Worm (Caenorhabditis elegans) whole organism, late embryonic: ENCODE results near the gene Y38F1A.8.

ENCODE experiments used
- Y22D7AL.16 ChIP-seq: sonication (generic microtip); optimal IDR thresholded peaks from 2 replicates; lab custom pipeline; 2016; ENCODE audit warnings: missing genetic modification characterization, missing compliant biosample characterization
- ceh-22 ChIP-seq: sonication (generic microtip); optimal IDR thresholded peaks from 2 replicates; lab custom pipeline; 2017; ENCODE audit warnings: missing biosample characterization, missing genetic modification characterization
- ceh-34 ChIP-seq: sonication (generic microtip); optimal IDR thresholded peaks from 2 replicates; lab custom pipeline; 2016; ENCODE audit warnings: mild to moderate bottlenecking, missing genetic modification characterization, missing compliant biosample characterization
- che-1 ChIP-seq: sonication (generic microtip); optimal IDR thresholded peaks from 2 replicates; lab custom pipeline; 2016; ENCODE audit warnings: mild to moderate bottlenecking, missing genetic modification characterization, missing compliant biosample characterization
- dmd-4 ChIP-seq: sonication (generic microtip); optimal IDR thresholded peaks from 2 replicates; lab custom pipeline; 2016; ENCODE audit warnings: borderline replicate concordance, missing genetic modification characterization, missing compliant biosample characterization
- elt-2 ChIP-seq: sonication (generic microtip); optimal IDR thresholded peaks from 2 replicates; lab custom pipeline; 2016; ENCODE audit warnings: missing genetic modification reagents, missing genetic modification characterization, missing compliant biosample characterization
- gmeb-2 ChIP-seq: sonication (generic microtip); optimal IDR thresholded peaks from 2 replicates; lab custom pipeline; 2016; ENCODE audit warnings: missing genetic modification characterization, inconsistent platforms, missing compliant biosample characterization
- lim-6 ChIP-seq: sonication (generic microtip); optimal IDR thresholded peaks from 2 replicates; lab custom pipeline; 2016; ENCODE audit warnings: missing genetic modification characterization, missing compliant biosample characterization
- rnt-1 ChIP-seq: sonication (generic microtip); optimal IDR thresholded peaks from 2 replicates; lab custom pipeline; 2016; ENCODE audit warnings: missing genetic modification characterization, missing compliant biosample characterization
- sdc-2 ChIP-seq: sonication (generic microtip); optimal IDR thresholded peaks from 2 replicates; lab custom pipeline; 2016; ENCODE audit warnings: missing genotype, missing genetic modification characterization, missing compliant biosample characterization
- unc-86 ChIP-seq: sonication (generic microtip); optimal IDR thresholded peaks from 2 replicates; lab custom pipeline; 2016; ENCODE audit warnings: missing genetic modification characterization, missing compliant biosample characterization
- zip-5 ChIP-seq: sonication (generic microtip); optimal IDR thresholded peaks from 2 replicates; lab custom pipeline; 2016; ENCODE audit warnings: missing genetic modification characterization, missing compliant biosample characterization

ce11 chrII:12992193-12992592, 8.5 kb downstream of the Y38F1A.8 start:
- no peak for TF ChIP-seq lim-6 (tag; lab: Kevin White, UChicago)
- TF ChIP-seq ceh-22 (tag; lab: Kevin White, UChicago): no peak
- TF ChIP-seq gmeb-2: no peak
- no peak for TF ChIP-seq elt-2 (tag; lab: Kevin White, UChicago)
- TF ChIP-seq rnt-1: no peak
- TF ChIP-seq zip-5: no peak
- TF ChIP-seq unc-86 (tag; lab: Kevin White, UChicago): no peak
- TF ChIP-seq che-1: no peak
- TF ChIP-seq dmd-4 (tag; lab: Kevin White, UChicago): no peak
- TF ChIP-seq Y22D7AL.16 (tag; lab: Kevin White, UChicago): no peak
- no peak for TF ChIP-seq ceh-34 (tag; lab: Kevin White, UChicago)
- TF ChIP-seq sdc-2 (tag; lab: Kevin White, UChicago): no peak
